Worm (Caenorhabditis elegans): ENCODE data around the gene T27D12.6.

Gene T27D12.6

ce11 chrII:11860623-11861079, 25.3 kb downstream of the T27D12.6 start, which contains the start of gene K12D12.5 (continued):
- TF ChIP-seq snpc-4 (GFP tag; optimal IDR thresholded peaks at IDR 0.05): no peak
- TF ChIP-seq snpc-4 (tag; optimal IDR thresholded peaks at IDR 0.05): no peak
- peak; percentile 80 for TF ChIP-seq madf-6 (GFP tag; IDR thresholded peaks at IDR 0.05)
- TF ChIP-seq F49E8.2 (tag; optimal IDR thresholded peaks at IDR 0.05; ENCODE audit: insufficient read depth): peak; percentile 40
- TF ChIP-seq C17E4.6 (GFP tag; IDR thresholded peaks at IDR 0.05): no peak
- no peak for TF ChIP-seq hmg-1.2 (GFP tag; IDR thresholded peaks at IDR 0.05)
- TF ChIP-seq madf-3 (GFP tag; IDR thresholded peaks at IDR 0.05): 0 out of 2 replicates have a peak, but pooled peaks have one; percentile 30
- no peak for TF ChIP-seq K11D2.4 (GFP tag; IDR thresholded peaks at IDR 0.05)
- peak; percentile 56 for TF ChIP-seq lin-54 (GFP tag; optimal IDR thresholded peaks at IDR 0.05)
- TF ChIP-seq B0261.1 (tag; optimal IDR thresholded peaks at IDR 0.05): no peak
- 0 out of 2 replicates have a peak, but pooled peaks have one; percentile 27 for TF ChIP-seq mcd-1 (GFP tag; IDR thresholded peaks at IDR 0.05)
- TF ChIP-seq Y53F4B.3 (GFP tag; IDR thresholded peaks at IDR 0.05): no peak
- 0 out of 2 replicates have a peak, but pooled peaks have one; percentile 65 for TF ChIP-seq ztf-28 (GFP tag; IDR thresholded peaks at IDR 0.05)
- TF ChIP-seq Y67H2A.10 (GFP tag; conservative IDR thresholded peaks at IDR 0.05): no peak
- TF ChIP-seq sea-2 (GFP tag; IDR thresholded peaks at IDR 0.05): no peak
- no peak for TF ChIP-seq B0035.1 (tag; optimal IDR thresholded peaks at IDR 0.05)
- no peak for TF ChIP-seq ztf-22 (GFP tag; optimal IDR thresholded peaks at IDR 0.05)
- 0 out of 2 replicates have a peak, but pooled peaks have one; percentile 24 for TF ChIP-seq rcor-1 (GFP tag; IDR thresholded peaks at IDR 0.05)
- no peak for TF ChIP-seq F52B5.7 (tag; optimal IDR thresholded peaks at IDR 0.05)
- no peak for TF ChIP-seq ceh-79 (tag; optimal IDR thresholded peaks at IDR 0.05)
- no peak for TF ChIP-seq F10E7.11 (tag; optimal IDR thresholded peaks at IDR 0.05)
- peak; percentile 66; the same call in 1 of the 2 replicates for TF ChIP-seq ztf-25 (GFP tag; IDR thresholded peaks at IDR 0.05)
- no peak for TF ChIP-seq F37B4.10 (GFP tag; IDR thresholded peaks at IDR 0.05)
- no peak for TF ChIP-seq F57C9.4 (tag; optimal IDR thresholded peaks at IDR 0.05)
- TF ChIP-seq D2030.7 (GFP tag; IDR thresholded peaks at IDR 0.05): peak; percentile 54
- TF ChIP-seq dox-1 (GFP tag; IDR thresholded peaks at IDR 0.05): peak; percentile 61
- TF ChIP-seq zim-3 (tag; optimal IDR thresholded peaks at IDR 0.05): no peak
- no peak for TF ChIP-seq mel-28 (tag; optimal IDR thresholded peaks at IDR 0.05; ENCODE audit: borderline replicate concordance)
- TF ChIP-seq pha-4 (tag; optimal IDR thresholded peaks at IDR 0.05): no peak
- TF ChIP-seq ztf-26 (tag; optimal IDR thresholded peaks at IDR 0.05): no peak

DNA sequence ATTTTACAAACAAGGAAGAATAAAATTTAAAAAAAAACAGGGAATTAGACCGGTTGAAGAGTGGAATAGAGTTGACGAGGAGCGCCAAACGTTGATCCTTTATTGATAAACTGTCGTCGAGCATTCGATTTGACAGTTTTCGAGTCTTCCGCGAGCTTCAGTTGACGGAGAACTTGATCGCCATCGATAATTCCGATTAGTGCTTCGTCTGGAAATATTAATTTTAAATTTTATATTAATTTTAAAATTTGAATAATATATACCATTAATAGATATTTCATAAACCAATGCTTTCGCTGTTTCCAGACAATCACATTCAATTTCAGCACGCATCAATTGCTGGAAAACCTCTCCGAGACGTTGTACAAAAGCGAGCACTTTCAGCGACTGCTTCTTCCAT, 30.3 kb downstream of the T27D12.6 start, which contains the start of gene K12D12.4:
TSS of gene K12D12.4 (minus strand) at position 101 of the 400 bp plus-strand sequence.
- no peak for TF ChIP-seq Y67H2A.10 (GFP tag; conservative IDR thresholded peaks at IDR 0.05)
- no peak for TF ChIP-seq nhr-179 (tag; optimal IDR thresholded peaks at IDR 0.05)
- no peak for TF ChIP-seq nhr-27 (tag; optimal IDR thresholded peaks at IDR 0.05)
- TF ChIP-seq nfya-1 (tag; optimal IDR thresholded peaks at IDR 0.05; ENCODE audit: borderline replicate concordance, insufficient read depth): no peak
- TF ChIP-seq snpc-1.3 (tag; optimal IDR thresholded peaks at IDR 0.05; ENCODE audit: insufficient read depth): no peak
- no peak for TF ChIP-seq ets-4 (GFP tag; optimal IDR thresholded peaks at IDR 0.05)
- no peak for TF ChIP-seq ztf-25 (GFP tag; IDR thresholded peaks at IDR 0.05)
- TF ChIP-seq tlf-1 (GFP tag; optimal IDR thresholded peaks at IDR 0.05): no peak
- no peak for TF ChIP-seq snpc-3.4 (tag; optimal IDR thresholded peaks at IDR 0.05)
- no peak for TF ChIP-seq mel-28 (tag; optimal IDR thresholded peaks at IDR 0.05; ENCODE audit: borderline replicate concordance)
- no peak for TF ChIP-seq D2030.7 (GFP tag; IDR thresholded peaks at IDR 0.05)
- no peak for TF ChIP-seq F22D6.2 (tag; optimal IDR thresholded peaks at IDR 0.05)
